Worm (Caenorhabditis elegans) whole organism, early embryonic: ENCODE data around the gene odr-8.

Source experiments
- B0310.2 ChIP-seq: sonication (generic microtip); optimal IDR thresholded peaks from 2 replicates; lab custom pipeline; 2016; ENCODE audit warnings: mild to moderate bottlenecking, missing genetic modification characterization, missing compliant biosample characterization
- F13C5.2 ChIP-seq: sonication (generic microtip); optimal IDR thresholded peaks from 2 replicates; lab custom pipeline; 2017; ENCODE audit warnings: mild to moderate bottlenecking, missing genetic modification characterization, inconsistent platforms, missing compliant biosample characterization
- aly-1 ChIP-seq: sonication (generic microtip); optimal IDR thresholded peaks from 2 replicates; lab custom pipeline; 2016; ENCODE audit warnings: missing genetic modification characterization, missing compliant biosample characterization
- ama-1 ChIP-seq: fragments of 150-350 bp; optimal IDR thresholded peaks from 2 replicates; lab custom pipeline; 2014
- ceh-13 ChIP-seq: fragments of 200-800 bp; sonication (Bioruptor generic); optimal IDR thresholded peaks from 2 replicates; lab custom pipeline; 2018; ENCODE audit warnings: mild to moderate bottlenecking, missing genetic modification characterization, missing compliant biosample characterization
- ceh-36 ChIP-seq: sonication (generic microtip); optimal IDR thresholded peaks from 2 replicates; lab custom pipeline; 2016; ENCODE audit warnings: missing genetic modification characterization, inconsistent platforms, missing compliant biosample characterization
- ets-7 ChIP-seq: sonication (generic microtip); optimal IDR thresholded peaks from 2 replicates; lab custom pipeline; 2016; ENCODE audit warnings: missing genotype, missing genetic modification characterization, missing compliant biosample characterization
- flt-1 ChIP-seq: fragments of 200-800 bp; sonication (Bioruptor generic); IDR thresholded peaks from 2 replicates; pipeline ENCODE4 v1.3.6; 2022; ENCODE audit warnings: missing genetic modification characterization, missing compliant biosample characterization
- hmbx-1 ChIP-seq: sonication (generic microtip); optimal IDR thresholded peaks from 2 replicates; lab custom pipeline; 2016; ENCODE audit warnings: mild to moderate bottlenecking, missing genetic modification characterization, missing compliant biosample characterization
- hmg-4 ChIP-seq: fragments of 200-800 bp; sonication (Bioruptor generic); optimal IDR thresholded peaks from 2 replicates; lab custom pipeline; 2018; ENCODE audit warnings: mild to moderate bottlenecking, missing genetic modification characterization, missing compliant biosample characterization
- hnd-1 ChIP-seq: sonication (generic microtip); optimal IDR thresholded peaks from 2 replicates; lab custom pipeline; 2016; ENCODE audit warnings: missing genetic modification characterization, missing compliant biosample characterization
- pes-1 ChIP-seq: fragments of 200-800 bp; sonication (Bioruptor generic); IDR thresholded peaks from 2 replicates; pipeline ENCODE4 v1.3.6; 2022; ENCODE audit warnings: missing genetic modification reagents, missing genetic modification characterization, missing compliant biosample characterization
- scrt-1 ChIP-seq: fragments of 200-800 bp; sonication (Bioruptor generic); IDR thresholded peaks from 2 replicates; pipeline ENCODE4 v1.3.6; 2022; ENCODE audit warnings: missing genetic modification characterization, missing compliant biosample characterization
- sea-1 ChIP-seq: fragments of 200-800 bp; sonication (Bioruptor generic); conservative IDR thresholded peaks from 2 replicates; pipeline ENCODE4 v1.3.6; 2022; ENCODE audit warnings: missing genetic modification characterization, missing compliant biosample characterization
- tbx-11 ChIP-seq: fragments of 200-800 bp; sonication (Bioruptor generic); IDR thresholded peaks from 2 replicates; pipeline ENCODE4 v1.3.6; 2022; ENCODE audit warnings: missing genetic modification characterization, missing compliant biosample characterization
- tbx-37 ChIP-seq: fragments of 200-800 bp; sonication (Bioruptor generic); conservative IDR thresholded peaks from 2 replicates; pipeline ENCODE4 v1.3.6; 2022; ENCODE audit warnings: missing genetic modification reagents, missing genetic modification characterization, missing compliant biosample characterization
- tra-4 ChIP-seq: sonication (generic microtip); optimal IDR thresholded peaks from 2 replicates; lab custom pipeline; 2017; ENCODE audit warnings: missing genetic modification characterization, missing compliant biosample characterization

Gene odr-8

ce11 chrIV:6588080-6588613 lies 5.6 kb upstream of the odr-8 start:
- no peak for TF ChIP-seq hmg-4
- TF ChIP-seq tra-4 (tag; lab: Kevin White, UChicago): no peak
- TF ChIP-seq pes-1: no peak
- TF ChIP-seq hnd-1 (tag; lab: Kevin White, UChicago): no peak

ce11 chrIV:6585397-6585921 lies 3.0 kb upstream of the odr-8 start, which contains the start of the genes F38A5.2 and dnj-11:
Gene F38A5.2, minus strand, starts transcription at chrIV:6585400.
Gene dnj-11, plus strand, starts transcription at chrIV:6585871.
- TF ChIP-seq ceh-13 (GFP tag; lab: Kevin White, UChicago): no peak
- no peak for TF ChIP-seq hmbx-1 (tag; lab: Kevin White, UChicago)
- no peak for TF ChIP-seq tbx-37 (GFP tag; lab: Robert Waterston, UW)
- peak; percentile 59 for TF ChIP-seq F13C5.2 (tag; lab: Kevin White, UChicago)

ce11 chrIV:6581658-6582057 lies 846 bp downstream of the odr-8 start:
- TF ChIP-seq ceh-13 (GFP tag; lab: Kevin White, UChicago) (no peak), F13C5.2 (tag; lab: Kevin White, UChicago) (no peak), ets-7 (tag; lab: Kevin White, UChicago) (no peak), tbx-11 (GFP tag; lab: Robert Waterston, UW) (no peak), ceh-36 (tag; lab: Kevin White, UChicago) (no peak)

ce11 chrIV:6577914-6578313 lies 4.6 kb downstream of the odr-8 start, which contains the start of gene C43G2.3:
Gene C43G2.3, plus strand, starts transcription at chrIV:6578214.
- TF ChIP-seq scrt-1 (GFP tag; lab: Robert Waterston, UW): no peak

ce11 chrIV:6576728-6577101 lies 5.8 kb downstream of the odr-8 start:
- TF ChIP-seq flt-1 (GFP tag; lab: Robert Waterston, UW) (no peak), ceh-13 (GFP tag; lab: Kevin White, UChicago) (no peak), hmg-4 (no peak), ama-1 (lab: Kevin White, UChicago) (no peak), tbx-11 (GFP tag; lab: Robert Waterston, UW) (no peak), ceh-36 (tag; lab: Kevin White, UChicago) (no peak), hmbx-1 (tag; lab: Kevin White, UChicago) (no peak), B0310.2 (tag; lab: Kevin White, UChicago) (no peak), hnd-1 (tag; lab: Kevin White, UChicago) (no peak), sea-1 (no peak), tra-4 (tag; lab: Kevin White, UChicago) (no peak), aly-1 (tag; lab: Kevin White, UChicago) (no peak), pes-1 (no peak)

- TF ChIP-seq ceh-13 (GFP tag; lab: Kevin White, UChicago) (no peak), flt-1 (GFP tag; lab: Robert Waterston, UW) (no peak), hmbx-1 (tag; lab: Kevin White, UChicago) (no peak)
Observed at ce11 chrIV:6575959-6576727, 6.4 kb downstream of the odr-8 start.

- TF ChIP-seq tbx-37 (GFP tag; lab: Robert Waterston, UW) (no peak), sea-1 (no peak), aly-1 (tag; lab: Kevin White, UChicago) (no peak), scrt-1 (GFP tag; lab: Robert Waterston, UW) (no peak), hmg-4 (no peak), B0310.2 (tag; lab: Kevin White, UChicago) (no peak), hnd-1 (tag; lab: Kevin White, UChicago) (no peak), F13C5.2 (tag; lab: Kevin White, UChicago) (no peak), ceh-36 (tag; lab: Kevin White, UChicago) (no peak), ama-1 (lab: Kevin White, UChicago) (no peak), ceh-13 (GFP tag; lab: Kevin White, UChicago) (no peak), ets-7 (tag; lab: Kevin White, UChicago) (no peak), flt-1 (GFP tag; lab: Robert Waterston, UW) (no peak)
Observed at ce11 chrIV:6574343-6574742, 8.2 kb downstream of the odr-8 start.

ce11 chrIV:6572655-6573054 lies 9.8 kb downstream of the odr-8 start:
- TF ChIP-seq tbx-37 (GFP tag; lab: Robert Waterston, UW) (no peak), pes-1 (no peak), hmbx-1 (tag; lab: Kevin White, UChicago) (no peak), tbx-11 (GFP tag; lab: Robert Waterston, UW) (no peak), ceh-36 (tag; lab: Kevin White, UChicago) (no peak), sea-1 (no peak), F13C5.2 (tag; lab: Kevin White, UChicago) (no peak), ets-7 (tag; lab: Kevin White, UChicago) (no peak), hmg-4 (no peak), tra-4 (tag; lab: Kevin White, UChicago) (no peak), ama-1 (lab: Kevin White, UChicago) (no peak), B0310.2 (tag; lab: Kevin White, UChicago) (no peak), ceh-13 (GFP tag; lab: Kevin White, UChicago) (no peak), aly-1 (tag; lab: Kevin White, UChicago) (no peak), scrt-1 (GFP tag; lab: Robert Waterston, UW) (no peak)
